Worm (Caenorhabditis elegans) whole organism, young adult: ENCODE results near the gene gex-5.

Experiments used
- B0035.1 ChIP-seq: sonication (generic microtip); optimal IDR thresholded peaks from 2 replicates; lab custom pipeline; 2016; ENCODE audit warnings: missing genetic modification characterization, mild to moderate bottlenecking, missing compliant biosample characterization, missing genotype, missing genetic modification reagents
- F22D6.2 ChIP-seq: sonication (generic microtip); optimal IDR thresholded peaks from 2 replicates; lab custom pipeline; 2016; ENCODE audit warnings: mild to moderate bottlenecking, missing genetic modification characterization, missing compliant biosample characterization
- F49E8.2 ChIP-seq: sonication (generic microtip); optimal IDR thresholded peaks from 3 replicates; lab custom pipeline; 2017; ENCODE audit warnings: missing genetic modification characterization, mild to moderate bottlenecking, missing compliant biosample characterization, antibody characterized with exemption, moderate library complexity; ENCODE audit not compliant: insufficient read depth
- F55B11.4 ChIP-seq: sonication (generic microtip); optimal IDR thresholded peaks from 2 replicates; lab custom pipeline; 2016; ENCODE audit warnings: missing compliant biosample characterization, missing genetic modification characterization, borderline replicate concordance; ENCODE audit not compliant: insufficient read depth
- F57C9.4 ChIP-seq: sonication (generic microtip); optimal IDR thresholded peaks from 2 replicates; lab custom pipeline; 2017; ENCODE audit warnings: mild to moderate bottlenecking, missing genetic modification characterization, missing compliant biosample characterization
- K11D2.4 ChIP-seq: fragments of 200-800 bp; sonication (Bioruptor generic); IDR thresholded peaks from 2 replicates; pipeline ENCODE4 v1.3.6; 2022; ENCODE audit warnings: missing genetic modification reagents, missing genetic modification characterization, missing compliant biosample characterization
- K12H6.12 ChIP-seq: fragments of 200-800 bp; sonication (Bioruptor generic); optimal IDR thresholded peaks from 2 replicates; lab custom pipeline; 2018; ENCODE audit warnings: mild to moderate bottlenecking, missing genetic modification characterization, missing compliant biosample characterization
- Y79H2A.3 ChIP-seq: fragments of 200-800 bp; sonication (Bioruptor generic); conservative IDR thresholded peaks from 2 replicates; pipeline ENCODE4 v1.3.6; 2022; ENCODE audit warnings: missing genetic modification reagents, missing genetic modification characterization, missing compliant biosample characterization
- Y95B8A.8 ChIP-seq: fragments of 200-800 bp; sonication (Bioruptor generic); IDR thresholded peaks from 2 replicates; pipeline ENCODE4 v1.3.6; 2022; ENCODE audit warnings: missing genetic modification reagents, missing genetic modification characterization, missing compliant biosample characterization
- attf-5 ChIP-seq: fragments of 200-800 bp; sonication (Bioruptor generic); optimal IDR thresholded peaks from 2 replicates; lab custom pipeline; 2018; ENCODE audit warnings: mild to moderate bottlenecking, missing genetic modification characterization, missing compliant biosample characterization
- bed-2 ChIP-seq: fragments of 200-800 bp; sonication (Bioruptor generic); IDR thresholded peaks from 2 replicates; pipeline ENCODE4 v1.3.6; 2022; ENCODE audit warnings: missing genetic modification reagents, missing genetic modification characterization, missing compliant biosample characterization
- cebp-1 ChIP-seq, 2 experiments: fragments of 200-800 bp in 1 of 2; sonication (Bioruptor generic) in 1 of 2; sonication (generic microtip) in 1 of 2; IDR thresholded peaks in 1 of 2; optimal IDR thresholded peaks in 1 of 2; 2 replicates each; pipeline versions ENCODE4 v1.3.6 to Lab custom; 2017 to 2022; ENCODE audit warnings: missing compliant biosample characterization in 2 of 2, missing genetic modification characterization in 2 of 2, mild to moderate bottlenecking in 1 of 2, missing genetic modification reagents in 1 of 2, moderate library complexity in 1 of 2
- ceh-40 ChIP-seq: fragments of 200-800 bp; sonication (Bioruptor generic); IDR thresholded peaks from 2 replicates; pipeline ENCODE4 v1.3.6; 2022; ENCODE audit warnings: missing genetic modification characterization, missing compliant biosample characterization
- ceh-91 ChIP-seq: fragments of 200-800 bp; sonication (Bioruptor generic); IDR thresholded peaks from 2 replicates; pipeline ENCODE4 v1.3.6; 2022; ENCODE audit warnings: missing genetic modification reagents, missing genetic modification characterization, missing compliant biosample characterization
- chd-7 ChIP-seq: sonication (generic microtip); optimal IDR thresholded peaks from 2 replicates; lab custom pipeline; 2016; ENCODE audit warnings: mild to moderate bottlenecking, missing genetic modification characterization, moderate library complexity, missing compliant biosample characterization
- dox-1 ChIP-seq: fragments of 200-800 bp; sonication (Bioruptor generic); IDR thresholded peaks from 2 replicates; pipeline ENCODE4 v1.3.6; 2022; ENCODE audit warnings: missing genetic modification reagents, missing genetic modification characterization, missing compliant biosample characterization
- dpff-1 ChIP-seq: sonication (generic microtip); optimal IDR thresholded peaks from 2 replicates; lab custom pipeline; 2017; ENCODE audit warnings: mild to moderate bottlenecking, missing genetic modification characterization, missing compliant biosample characterization
- dpl-1 ChIP-seq: fragments of 150-350 bp; optimal IDR thresholded peaks from 2 replicates; lab custom pipeline; 2014; ENCODE audit warnings: missing biosample characterization, missing genetic modification reagents, missing genetic modification characterization
- egrh-3 ChIP-seq: fragments of 200-800 bp; sonication (Bioruptor generic); IDR thresholded peaks from 2 replicates; pipeline ENCODE4 v1.3.6; 2022; ENCODE audit warnings: missing genetic modification reagents, missing genetic modification characterization, missing compliant biosample characterization
- ekl-4 ChIP-seq: fragments of 200-800 bp; sonication (Bioruptor generic); IDR thresholded peaks from 2 replicates; pipeline ENCODE4 v1.3.6; 2022; ENCODE audit warnings: missing genetic modification reagents, missing genetic modification characterization, missing compliant biosample characterization
- him-1 ChIP-seq: sonication (generic microtip); optimal IDR thresholded peaks from 2 replicates; lab custom pipeline; 2016; ENCODE audit warnings: missing genotype, missing genetic modification reagents, missing genetic modification characterization, missing compliant biosample characterization
- hsf-1 ChIP-seq: fragments of 200-800 bp; sonication (Bioruptor generic); IDR thresholded peaks from 2 replicates; pipeline ENCODE4 v1.3.6; 2022; ENCODE audit warnings: missing genetic modification reagents, missing genetic modification characterization, missing compliant biosample characterization
- let-526 ChIP-seq: fragments of 200-800 bp; sonication (Bioruptor generic); IDR thresholded peaks from 2 replicates; pipeline ENCODE4 v1.3.6; 2022; ENCODE audit warnings: missing genetic modification reagents, missing genetic modification characterization, missing compliant biosample characterization
- lin-40 ChIP-seq: sonication (generic microtip); optimal IDR thresholded peaks from 2 replicates; lab custom pipeline; 2016; ENCODE audit warnings: missing genetic modification characterization, mild to moderate bottlenecking, missing compliant biosample characterization, missing genotype, missing genetic modification reagents
- madf-6 ChIP-seq: fragments of 200-800 bp; sonication (Bioruptor generic); IDR thresholded peaks from 2 replicates; pipeline ENCODE4 v1.3.6; 2022; ENCODE audit warnings: missing genetic modification reagents, missing genetic modification characterization, missing compliant biosample characterization
- madf-8 ChIP-seq: fragments of 200-800 bp; sonication (Bioruptor generic); conservative IDR thresholded peaks from 2 replicates; pipeline ENCODE4 v1.3.6; 2022; ENCODE audit warnings: missing genetic modification reagents, missing genetic modification characterization, missing compliant biosample characterization
- nfyb-1 ChIP-seq: fragments of 200-800 bp; sonication (Bioruptor generic); IDR thresholded peaks from 2 replicates; pipeline ENCODE4 v1.3.6; 2022; ENCODE audit warnings: missing genetic modification reagents, missing genetic modification characterization, missing compliant biosample characterization
- nhr-179 ChIP-seq: sonication (generic microtip); optimal IDR thresholded peaks from 2 replicates; lab custom pipeline; 2016; ENCODE audit warnings: mild to moderate bottlenecking, missing genetic modification characterization, missing compliant biosample characterization
- nhr-80 ChIP-seq: sonication (generic microtip); optimal IDR thresholded peaks from 2 replicates; lab custom pipeline; 2016; ENCODE audit warnings: missing genetic modification characterization, missing compliant biosample characterization
- pha-4 ChIP-seq: fragments of 150-350 bp; sonication (generic microtip); optimal IDR thresholded peaks from 2 replicates; lab custom pipeline; 2014; ENCODE audit warnings: missing biosample characterization, missing genetic modification reagents, missing genetic modification characterization
- rcor-1 ChIP-seq: fragments of 200-800 bp; sonication (Bioruptor generic); IDR thresholded peaks from 2 replicates; pipeline ENCODE4 v1.3.6; 2022; ENCODE audit warnings: missing genetic modification reagents, missing genetic modification characterization, missing compliant biosample characterization
- rec-8 ChIP-seq, 2 experiments: sonication (generic microtip); optimal IDR thresholded peaks; 2 replicates each; lab custom pipeline; 2016; ENCODE audit warnings: mild to moderate bottlenecking in 2 of 2, missing genetic modification characterization in 2 of 2, missing genetic modification reagents in 2 of 2, missing genotype in 2 of 2, missing biosample characterization in 1 of 2, missing compliant biosample characterization in 1 of 2, moderate library complexity in 1 of 2
- repo-1 ChIP-seq: sonication (generic microtip); optimal IDR thresholded peaks from 2 replicates; lab custom pipeline; 2017; ENCODE audit warnings: mild to moderate bottlenecking, missing genetic modification characterization, missing compliant biosample characterization
- snpc-1.3 ChIP-seq: sonication (generic microtip); optimal IDR thresholded peaks from 2 replicates; lab custom pipeline; 2017; ENCODE audit warnings: missing genetic modification characterization, mild to moderate bottlenecking, missing compliant biosample characterization, antibody characterized with exemption, moderate library complexity, missing genotype, missing genetic modification reagents; ENCODE audit not compliant: insufficient read depth
- unc-130 ChIP-seq: sonication (generic microtip); optimal IDR thresholded peaks from 2 replicates; lab custom pipeline; 2016; ENCODE audit warnings: missing genetic modification reagents, missing genetic modification characterization, missing compliant biosample characterization
- xnd-1 ChIP-seq: sonication (generic microtip); optimal IDR thresholded peaks from 2 replicates; lab custom pipeline; 2016; ENCODE audit warnings: missing genotype, missing genetic modification reagents, missing genetic modification characterization, missing compliant biosample characterization
- ztf-28 ChIP-seq: fragments of 200-800 bp; sonication (Bioruptor generic); IDR thresholded peaks from 2 replicates; pipeline ENCODE4 v1.3.6; 2022; ENCODE audit warnings: missing genetic modification reagents, missing genetic modification characterization, missing compliant biosample characterization
- ztf-3 ChIP-seq: fragments of 200-800 bp; sonication (Bioruptor generic); optimal IDR thresholded peaks from 2 replicates; lab custom pipeline; 2018; ENCODE audit warnings: mild to moderate bottlenecking, missing genetic modification characterization, missing compliant biosample characterization
- ztf-6 ChIP-seq: fragments of 200-800 bp; sonication (Bioruptor generic); IDR thresholded peaks from 2 replicates; pipeline ENCODE4 v1.3.6; 2022; ENCODE audit warnings: missing genetic modification reagents, missing genetic modification characterization, missing compliant biosample characterization

Gene gex-5

DNA sequence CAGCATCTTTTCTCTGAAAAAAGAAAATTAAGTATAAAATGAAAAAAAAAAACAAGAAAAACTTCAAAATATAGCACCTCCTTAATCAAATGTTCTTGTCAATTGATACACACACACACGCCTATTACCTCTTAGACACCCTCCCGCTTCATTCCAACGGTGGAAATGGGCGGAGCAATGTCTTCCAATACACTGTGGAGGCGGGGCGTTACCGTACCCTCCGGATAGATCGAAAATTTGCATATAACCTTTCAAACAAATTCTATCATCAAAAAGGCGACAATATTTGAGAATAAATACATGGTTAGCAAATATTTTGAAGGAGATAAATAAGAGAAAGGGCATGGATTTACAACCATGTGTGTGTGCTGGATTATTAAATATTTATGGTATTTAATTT is 26.3 kb upstream of the gex-5 start (continued):
- peak; percentile 18; the same call in 1 of the 2 replicates for TF ChIP-seq hsf-1 (GFP tag; lab: Robert Waterston, UW)

DNA sequence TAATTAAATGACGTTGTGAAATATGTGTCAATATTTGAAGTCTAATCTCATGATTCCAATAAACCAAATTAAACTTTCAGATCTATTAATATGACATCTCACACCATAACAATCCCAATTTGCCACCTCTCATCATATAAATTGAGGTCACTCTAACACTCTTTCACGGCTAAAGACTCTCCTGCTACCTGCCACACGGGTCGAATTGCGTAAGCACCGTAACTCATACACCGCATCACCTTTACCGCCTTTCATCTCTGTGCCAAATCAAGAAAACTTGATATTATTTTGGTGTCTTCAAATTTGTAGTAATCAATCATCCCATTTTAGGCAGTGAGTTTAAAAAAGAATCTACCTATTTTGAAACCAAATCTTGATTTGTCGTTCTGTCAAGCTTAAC is 24.6 kb upstream of the gex-5 start:
- TF ChIP-seq F22D6.2 (tag; lab: Kevin White, UChicago) (no peak), xnd-1 (tag; lab: Kevin White, UChicago) (no peak), ztf-28 (GFP tag; lab: Robert Waterston, UW) (no peak), Y79H2A.3 (GFP tag; lab: Robert Waterston, UW) (no peak), B0035.1 (tag; lab: Kevin White, UChicago) (no peak), ceh-40 (GFP tag; lab: Robert Waterston, UW) (no peak), Y95B8A.8 (no peak), ztf-6 (GFP tag; lab: Robert Waterston, UW) (no peak), repo-1 (tag; lab: Kevin White, UChicago) (no peak), snpc-1.3 (tag; lab: Kevin White, UChicago) (no peak), madf-6 (no peak), nhr-179 (no peak), ceh-91 (no peak), dpl-1 (GFP tag; lab: Kevin White, UChicago) (no peak), ztf-3 (no peak), chd-7 (no peak), ekl-4 (GFP tag; lab: Robert Waterston, UW) (no peak)
- TF ChIP-seq, all 124 proteins: peak for 0

DNA sequence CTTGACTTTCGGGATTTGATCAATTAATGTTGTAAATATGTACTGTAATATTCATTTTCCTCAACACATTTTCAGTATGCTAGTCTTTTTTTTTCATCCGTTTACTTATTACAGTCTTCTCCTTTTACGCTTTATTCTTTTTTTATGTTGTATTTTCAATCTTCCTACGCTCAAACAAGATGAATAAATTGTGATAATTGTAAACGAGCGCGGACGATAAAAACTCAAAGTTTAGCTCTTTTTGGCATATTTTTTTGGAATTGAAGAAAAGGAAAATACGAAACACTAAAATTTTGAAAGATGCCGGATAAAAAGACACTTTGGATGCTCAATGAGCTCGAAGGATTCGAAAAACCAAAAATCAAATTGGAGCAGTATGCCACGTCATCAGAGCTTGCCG is 20.9 kb upstream of the gex-5 start, which contains the start of gene metl-5:
Gene metl-5 (plus strand): TSS at position 301 of the 400 bp plus-strand sequence.
- TF ChIP-seq bed-2 (GFP tag; lab: Robert Waterston, UW) = no peak
- TF ChIP-seq hsf-1 (GFP tag; lab: Robert Waterston, UW) = 0 out of 2 replicates have a peak, but pooled peaks have one; percentile 37
- 0 out of 2 replicates have a peak, but pooled peaks have one; percentile 13 for TF ChIP-seq madf-6

DNA sequence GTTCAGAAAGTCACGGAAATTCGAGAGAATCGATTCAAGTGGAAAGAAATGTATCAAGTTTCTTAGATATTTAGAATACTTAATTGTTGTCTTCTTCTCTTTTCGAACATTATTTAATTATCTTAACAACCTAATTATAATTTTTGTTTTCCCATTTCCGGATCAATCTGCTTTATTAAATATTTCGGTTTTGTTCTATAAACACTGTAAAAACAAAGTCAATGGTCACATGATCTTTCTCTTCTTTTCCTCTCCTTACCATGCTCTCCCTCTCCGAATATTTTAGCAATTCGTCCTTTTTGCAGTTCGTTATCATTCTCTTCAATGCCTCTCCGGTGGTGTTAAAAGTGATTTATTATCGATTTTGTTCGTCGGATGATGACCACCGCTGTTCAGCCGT is 14.7 kb upstream of the gex-5 start, which contains the start of gene tag-325:
Gene tag-325 (plus strand): TSS at position 301 of the 400 bp plus-strand sequence.
- TF ChIP-seq cebp-1 (GFP tag; IDR thresholded peaks at IDR 0.05; lab: Robert Waterston, UW) (no peak), cebp-1 (tag; optimal IDR thresholded peaks at IDR 0.05; lab: Kevin White, UChicago) (peak; percentile 60), snpc-1.3 (tag; lab: Kevin White, UChicago) (no peak), ztf-3 (no peak), F22D6.2 (tag; lab: Kevin White, UChicago) (no peak), F57C9.4 (no peak), K11D2.4 (GFP tag; lab: Robert Waterston, UW) (no peak), Y79H2A.3 (GFP tag; lab: Robert Waterston, UW) (no peak), pha-4 (tag; lab: Kevin White, UChicago) (no peak)

DNA sequence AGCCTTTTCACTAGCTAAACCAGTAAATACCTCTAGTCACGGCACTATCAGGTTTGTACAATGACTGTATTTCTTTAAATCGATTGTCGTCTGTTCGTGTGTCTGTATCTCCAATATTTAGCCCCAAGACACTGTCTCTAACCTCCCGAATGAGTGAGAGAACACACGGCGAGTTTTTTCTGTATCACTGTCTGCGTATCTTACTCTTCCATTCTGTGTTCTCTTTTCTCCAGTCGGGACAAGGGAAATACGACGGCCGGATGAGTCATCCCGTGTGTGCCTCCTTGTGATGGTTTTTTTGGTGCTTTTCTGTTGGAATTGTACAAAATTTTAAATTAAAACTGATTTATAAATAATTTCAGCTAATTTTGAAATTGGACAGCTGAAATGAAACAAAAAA is 14.3 kb upstream of the gex-5 start:
- peak; percentile 59; the same call in 1 of the 2 replicates for TF ChIP-seq rcor-1
- TF ChIP-seq unc-130 = no peak
- TF ChIP-seq dpff-1 (tag; lab: Kevin White, UChicago) = no peak
- TF ChIP-seq madf-8 (GFP tag; lab: Robert Waterston, UW) = no peak
- no peak for TF ChIP-seq F49E8.2 (tag; lab: Kevin White, UChicago)
- TF ChIP-seq ztf-3 = no peak
- TF ChIP-seq F55B11.4 = no peak
- 0 out of 2 replicates have a peak, but pooled peaks have one; percentile 15 for TF ChIP-seq ekl-4 (GFP tag; lab: Robert Waterston, UW)
- TF ChIP-seq madf-6 = no peak
- TF ChIP-seq F57C9.4 = no peak
- TF ChIP-seq egrh-3 (GFP tag; lab: Robert Waterston, UW) = no peak
- 0 out of 2 replicates have a peak, but pooled peaks have one; percentile 36 for TF ChIP-seq let-526 (GFP tag; lab: Robert Waterston, UW)
- TF ChIP-seq attf-5 = peak; percentile 92
- peak; percentile 65 for TF ChIP-seq nfyb-1
- TF ChIP-seq dox-1 (GFP tag; lab: Robert Waterston, UW) = peak; percentile 75
- peak; percentile 23 for TF ChIP-seq lin-40 (tag; lab: Kevin White, UChicago)
- peak; percentile 69 for TF ChIP-seq nhr-80 (tag; lab: Kevin White, UChicago)
- peak; percentile 59 for TF ChIP-seq K12H6.12 (tag; lab: Kevin White, UChicago)
- TF ChIP-seq repo-1 (tag; lab: Kevin White, UChicago) = peak; percentile 18
- no peak for TF ChIP-seq rec-8 (tag; optimal IDR thresholded peaks at IDR 0.05; lab: Kevin White, UChicago)
- TF ChIP-seq him-1 (tag; lab: Kevin White, UChicago) = no peak
- TF ChIP-seq hsf-1 (GFP tag; lab: Robert Waterston, UW) = peak; percentile 46; the same call in 1 of the 2 replicates
- no peak for TF ChIP-seq nhr-179
